Fruit fly (Drosophila melanogaster): ENCODE results near the gene CG7579.

CG7579 gene

DNA sequence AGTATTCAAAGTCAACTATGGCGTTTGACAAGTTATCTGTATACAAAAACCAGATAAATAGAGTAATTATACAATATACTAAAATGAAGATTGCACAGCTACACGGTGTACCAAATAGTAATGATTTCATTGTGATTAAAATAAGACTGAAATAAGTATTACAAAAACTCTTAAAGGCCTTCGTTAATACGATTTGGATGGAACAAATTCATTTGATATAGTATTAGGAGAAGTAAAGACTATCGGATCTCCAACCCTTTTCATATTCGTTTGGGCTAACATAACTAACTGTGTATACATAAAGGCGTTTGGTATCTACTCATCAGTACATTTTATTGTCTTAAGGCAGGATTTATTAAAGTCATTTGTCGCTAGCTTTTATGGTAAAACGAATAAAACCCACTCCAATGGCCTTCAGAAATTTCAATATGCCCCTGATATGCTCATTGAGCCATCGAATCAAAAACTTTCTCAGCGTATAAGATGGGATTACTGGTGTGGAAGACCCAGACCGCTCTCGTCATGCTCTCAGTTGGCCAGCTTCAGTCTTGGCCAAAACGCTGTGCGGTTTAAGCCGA, at the start of gene CG7579, which contains the start of gene Pgant8:
CG7579 (minus strand) TSS at position 101 of the 578 bp plus-strand sequence.
Pgant8 (plus strand) TSS at position 528 of the 578 bp plus-strand sequence.
- TF ChIP-seq eg (GFP tag; IDR thresholded peaks at IDR 0.05) (no peak), Gug (GFP tag; IDR thresholded peaks at IDR 0.05) (no peak), Blimp-1 (GFP tag; optimal IDR thresholded peaks at IDR 0.05) (no peak), CG3919 (GFP tag; optimal IDR thresholded peaks at IDR 0.05) (no peak), CG10631 (GFP tag; optimal IDR thresholded peaks at IDR 0.05) (no peak), CG16779 (tag; optimal IDR thresholded peaks at IDR 0.05) (no peak), Sox15 (GFP tag; optimal IDR thresholded peaks at IDR 0.05) (no peak), dsx (GFP tag; optimal IDR thresholded peaks at IDR 0.05; ENCODE audit: poor library complexity, severe bottlenecking) (no peak), ss (GFP tag; optimal IDR thresholded peaks at IDR 0.05) (no peak), Lpt (GFP tag; optimal IDR thresholded peaks at IDR 0.05) (no peak), Eip78C (GFP tag) (no peak), Met (GFP tag; optimal IDR thresholded peaks at IDR 0.05) (no peak), CG11902 (GFP tag; optimal IDR thresholded peaks at IDR 0.05) (no peak), Sox14 (GFP tag; optimal IDR thresholded peaks at IDR 0.05) (no peak), CG6792 (GFP tag; optimal IDR thresholded peaks at IDR 0.05) (no peak)

DNA sequence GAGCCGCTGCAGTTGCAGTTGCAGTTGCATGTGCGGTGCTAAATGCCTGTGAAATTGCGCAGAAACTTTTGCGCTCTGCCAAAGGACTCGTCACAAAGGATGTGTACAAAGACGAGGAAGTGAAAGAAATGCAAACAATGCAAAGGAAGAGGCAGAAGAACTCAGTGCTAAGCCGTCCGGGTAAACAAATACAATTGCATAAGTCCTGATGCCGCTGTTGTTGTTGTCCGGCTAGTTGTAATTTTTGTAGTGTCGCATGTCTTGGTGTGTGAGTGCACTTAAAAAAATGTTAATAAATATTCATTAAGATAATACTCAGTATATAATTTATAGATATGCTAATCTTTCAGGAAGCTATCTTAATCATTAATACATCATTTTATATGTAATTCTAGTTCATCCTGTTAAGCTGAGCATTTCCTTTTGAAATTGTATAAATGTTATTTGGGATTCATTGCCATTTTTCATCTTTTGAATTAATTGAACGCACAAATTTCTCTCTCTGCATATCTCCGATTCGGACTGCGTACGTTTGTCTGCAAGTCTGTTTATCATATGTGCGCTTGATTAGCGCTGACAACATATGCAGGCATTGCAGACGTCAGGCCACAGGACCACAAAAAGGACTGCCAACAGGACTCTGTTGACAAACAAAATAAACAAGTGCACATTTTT, 48.7 kb upstream of the CG7579 start:
- TF ChIP-seq CG10631 (GFP tag; optimal IDR thresholded peaks at IDR 0.05), result no peak
- peak; percentile 29 for TF ChIP-seq Eip78C (GFP tag)

DNA sequence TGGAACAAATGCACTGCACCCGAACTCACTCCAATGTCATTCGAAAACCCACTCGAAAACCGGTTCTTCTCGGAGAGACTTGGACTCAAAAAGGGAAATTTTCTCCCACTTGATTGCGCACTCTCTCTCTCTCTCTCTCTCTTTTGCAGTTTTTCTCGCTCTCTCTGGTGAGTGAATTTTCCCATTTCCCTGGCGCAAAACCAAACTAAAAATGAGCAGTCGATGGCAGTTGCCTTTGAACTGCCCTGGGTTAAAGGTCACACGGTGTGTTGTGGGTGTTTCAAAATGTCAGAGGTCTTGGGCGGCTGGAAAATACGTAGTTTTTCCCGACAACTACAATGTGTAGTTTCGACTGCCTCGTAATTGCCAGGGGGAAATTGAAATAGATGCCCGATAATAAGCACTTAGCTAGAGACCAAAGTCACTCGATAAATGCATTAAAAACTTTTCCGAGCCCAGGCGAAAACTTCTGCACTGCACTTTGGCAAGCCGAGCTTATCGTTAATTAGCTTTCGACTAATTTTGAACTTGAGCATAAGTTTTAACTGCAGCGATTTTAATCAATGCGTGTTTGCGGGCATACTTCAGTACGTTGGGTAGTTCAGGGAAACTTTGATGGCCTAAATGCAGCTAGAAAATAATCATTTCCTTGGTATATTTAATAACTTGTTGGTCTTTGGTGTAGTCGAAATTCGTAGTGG, 46.2 kb upstream of the CG7579 start:
- TF ChIP-seq Gug (GFP tag; IDR thresholded peaks at IDR 0.05) (no peak), ss (GFP tag; optimal IDR thresholded peaks at IDR 0.05) (no peak), dsx (GFP tag; optimal IDR thresholded peaks at IDR 0.05; ENCODE audit: poor library complexity, severe bottlenecking) (peak; percentile 34), CG15336 (GFP tag; IDR thresholded peaks at IDR 0.05) (peak; percentile 20; the same call in 1 of the 2 replicates), svp (GFP tag) (peak; percentile 49), CG6163 (GFP tag; IDR thresholded peaks at IDR 0.05) (0 out of 3 replicates have a peak, but pooled peaks have one; percentile 22), eg (GFP tag; IDR thresholded peaks at IDR 0.05) (peak; percentile 40; the same call in 1 of the 3 replicates), acj6 (GFP tag; optimal IDR thresholded peaks at IDR 0.05) (no peak), Eip78C (GFP tag) (peak; percentile 4), net (GFP tag; optimal IDR thresholded peaks at IDR 0.05) (peak; percentile 14), esn (GFP tag; optimal IDR thresholded peaks at IDR 0.05) (no peak), CG3919 (GFP tag; optimal IDR thresholded peaks at IDR 0.05) (peak; percentile 13), CG8319 (GFP tag; optimal IDR thresholded peaks at IDR 0.05) (no peak)

DNA sequence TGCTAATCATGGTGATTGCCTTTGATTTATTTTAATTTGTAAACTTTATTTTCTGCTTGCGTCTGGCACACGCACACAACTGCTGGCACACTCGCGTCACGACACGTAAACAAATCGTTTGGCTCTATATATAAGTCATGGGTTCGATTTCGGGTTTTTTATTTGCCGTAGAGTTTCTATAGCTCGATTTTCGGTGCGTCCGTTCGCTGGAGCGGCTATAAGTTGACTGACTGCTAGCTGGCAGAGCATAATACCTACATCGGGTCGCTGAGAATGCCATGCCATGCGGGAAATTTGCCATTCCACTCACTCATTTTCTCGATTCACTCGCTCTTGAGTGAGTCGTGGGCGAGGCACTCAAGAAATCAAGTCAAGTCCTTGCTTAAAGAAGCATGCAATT, 45.0 kb upstream of the CG7579 start, which contains the start of gene comm:
comm (minus strand) TSS at position 236 of the 400 bp plus-strand sequence.
- TF ChIP-seq achi (GFP tag; optimal IDR thresholded peaks at IDR 0.05) (no peak), CG8119 (GFP tag; IDR thresholded peaks at IDR 0.05) (0 out of 3 replicates have a peak, but pooled peaks have one; percentile 20), fkh (GFP tag; optimal IDR thresholded peaks at IDR 0.05) (peak; percentile 72), vri (GFP tag; optimal IDR thresholded peaks at IDR 0.05) (peak; percentile 7), CG10631 (GFP tag; optimal IDR thresholded peaks at IDR 0.05) (no peak), CG9139 (GFP tag; optimal IDR thresholded peaks at IDR 0.05) (peak; percentile 48), CG11294 (GFP tag; IDR thresholded peaks at IDR 0.05) (no peak), eg (GFP tag; IDR thresholded peaks at IDR 0.05) (peak; percentile 59; the same call in 1 of the 3 replicates), dsx (GFP tag; optimal IDR thresholded peaks at IDR 0.05; ENCODE audit: poor library complexity, severe bottlenecking) (peak; percentile 39), ss (GFP tag; optimal IDR thresholded peaks at IDR 0.05) (peak; percentile 13 to 28), CG1621 (tag; optimal IDR thresholded peaks at IDR 0.05) (peak; percentile 47), CG32006 (GFP tag; optimal IDR thresholded peaks at IDR 0.05) (no peak), CG16779 (tag; optimal IDR thresholded peaks at IDR 0.05) (peak; percentile 7), CG8319 (GFP tag; optimal IDR thresholded peaks at IDR 0.05) (no peak), CG6163 (GFP tag; IDR thresholded peaks at IDR 0.05) (peak; percentile 69), Ets96B (tag; optimal IDR thresholded peaks at IDR 0.05) (no peak), Eip78C (GFP tag) (peak; percentile 57), CG3919 (GFP tag; optimal IDR thresholded peaks at IDR 0.05) (peak; percentile 1), Eip75B (GFP tag; optimal IDR thresholded peaks at IDR 0.05) (no peak)
